Worm (Caenorhabditis elegans) whole organism, L1 larva: ENCODE data around the gene vha-19.

Source experiments
- Y116A8C.19 ChIP-seq: sonication (generic microtip); optimal IDR thresholded peaks from 2 replicates; lab custom pipeline; 2016; ENCODE audit warnings: missing compliant biosample characterization, missing genetic modification characterization, borderline replicate concordance
- egl-27 ChIP-seq, 2 experiments: fragments of 150-350 bp in 1 of 2; sonication (generic microtip); optimal IDR thresholded peaks; 3 replicates each; lab custom pipeline; 2017 to 2018; ENCODE audit warnings: missing biosample characterization in 2 of 2, missing genetic modification characterization in 2 of 2, missing genetic modification reagents in 2 of 2
- elt-3 ChIP-seq, 6 experiments: fragments of 150-350 bp in 1 of 6; sonication (generic microtip); optimal IDR thresholded peaks; 2 replicates each; lab custom pipeline; 2017 to 2018; ENCODE audit warnings: missing biosample characterization in 6 of 6, missing genetic modification characterization in 6 of 6, inconsistent platforms in 1 of 6
- lin-15B ChIP-seq: fragments of 150-350 bp; sonication (generic microtip); optimal IDR thresholded peaks from 3 replicates; lab custom pipeline; 2014; ENCODE audit warnings: missing biosample characterization, missing genetic modification characterization
- lin-39 ChIP-seq: fragments of 150-350 bp; optimal IDR thresholded peaks from 2 replicates; lab custom pipeline; 2014; ENCODE audit warnings: missing biosample characterization, missing genetic modification reagents, missing genetic modification characterization
- lir-3 ChIP-seq: sonication (generic microtip); optimal IDR thresholded peaks from 2 replicates; lab custom pipeline; 2016; ENCODE audit warnings: mild to moderate bottlenecking, missing genetic modification characterization, moderate library complexity, missing compliant biosample characterization; ENCODE audit not compliant: poor library complexity
- mdl-1 ChIP-seq, 2 experiments: fragments of 150-350 bp; optimal IDR thresholded peaks; 2 replicates each; lab custom pipeline; 2014 to 2017; ENCODE audit warnings: missing biosample characterization in 2 of 2, missing genetic modification characterization in 2 of 2, inconsistent platforms in 1 of 2
- nhr-76 ChIP-seq: sonication (generic microtip); optimal IDR thresholded peaks from 2 replicates; lab custom pipeline; 2017; ENCODE audit warnings: missing biosample characterization, missing genetic modification characterization
- rnt-1 ChIP-seq: sonication (generic microtip); optimal IDR thresholded peaks from 2 replicates; lab custom pipeline; 2016; ENCODE audit warnings: mild to moderate bottlenecking, missing genetic modification characterization, moderate library complexity, missing compliant biosample characterization
- snpc-4 ChIP-seq: fragments of 150-350 bp; optimal IDR thresholded peaks from 2 replicates; lab custom pipeline; 2014; ENCODE audit warnings: missing biosample characterization, missing genetic modification characterization
- tlp-1 ChIP-seq: fragments of 150-350 bp; optimal IDR thresholded peaks from 2 replicates; lab custom pipeline; 2014; ENCODE audit warnings: missing biosample characterization, missing genetic modification characterization
- unc-62 ChIP-seq: fragments of 150-350 bp; optimal IDR thresholded peaks from 2 replicates; lab custom pipeline; 2014; ENCODE audit warnings: missing biosample characterization, missing genetic modification reagents, missing genetic modification characterization

DNA sequence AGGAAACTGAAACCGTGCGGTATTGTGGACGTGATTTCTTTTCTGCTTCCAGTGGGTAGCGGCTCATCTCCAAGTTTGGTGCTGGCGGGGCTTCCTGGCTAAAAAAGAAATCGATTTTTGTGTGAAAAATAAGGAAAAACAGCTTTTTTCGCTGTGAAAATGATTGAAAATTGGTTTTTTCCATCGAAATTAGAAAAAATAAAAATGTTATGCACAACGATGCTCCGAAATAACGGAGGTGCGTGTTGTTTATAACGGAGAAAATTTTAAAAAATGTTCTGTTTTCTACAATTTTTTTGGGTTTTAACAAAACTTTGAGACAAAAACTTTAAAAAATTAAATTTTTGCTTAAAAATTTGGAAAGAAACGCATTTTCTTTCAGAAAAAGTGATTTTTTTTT lies 14.2 kb downstream of the vha-19 start:
- TF ChIP-seq elt-3 (tag; optimal IDR thresholded peaks at IDR 0.05; lab: Kevin White, UChicago) (no peak), tlp-1 (no peak), mdl-1 (tag; optimal IDR thresholded peaks at IDR 0.05; lab: Kevin White, UChicago) (no peak), Y116A8C.19 (tag; lab: Kevin White, UChicago) (no peak), lin-39 (tag; lab: Kevin White, UChicago) (no peak), lin-15B (no peak), snpc-4 (tag; lab: Kevin White, UChicago) (no peak), nhr-76 (tag; lab: Kevin White, UChicago) (no peak), rnt-1 (tag; lab: Kevin White, UChicago) (no peak), lir-3 (tag; lab: Kevin White, UChicago) (no peak), unc-62 (GFP tag; lab: Kevin White, UChicago) (no peak), egl-27 (tag; optimal IDR thresholded peaks at IDR 0.05; lab: Kevin White, UChicago) (no peak)
